Fruit fly (Drosophila melanogaster) whole organism, embryonic: ENCODE data around the gene VGlut.

Source experiments
- Bdp1 ChIP-seq: fragments of 200-800 bp; sonication (Bioruptor generic); optimal IDR thresholded peaks from 3 replicates; lab custom pipeline; 2016; ENCODE audit warnings: missing biosample characterization, missing genetic modification characterization
- CG13287 ChIP-seq: fragments of 200-800 bp; sonication (Bioruptor generic); IDR thresholded peaks from 2 replicates; pipeline ENCODE4 v1.3.6; 2022; ENCODE audit warnings: missing biosample characterization, missing genetic modification characterization; ENCODE audit not compliant: partially characterized antibody
- CG14050 ChIP-seq: fragments of 200-800 bp; sonication (Bioruptor generic); IDR thresholded peaks from 3 replicates; pipeline ENCODE4 v1.3.6; 2022; ENCODE audit warnings: missing biosample characterization, missing genetic modification characterization
- CG14667 ChIP-seq: fragments of 200-800 bp; sonication (Bioruptor generic); IDR thresholded peaks from 2 replicates; pipeline ENCODE4 v1.3.6; 2022; ENCODE audit warnings: missing biosample characterization, missing genetic modification characterization
- CG14710 ChIP-seq: fragments of 200-800 bp; sonication (Bioruptor generic); optimal IDR thresholded peaks from 3 replicates; lab custom pipeline; 2019; ENCODE audit warnings: missing biosample characterization, mild to moderate bottlenecking, missing genetic modification characterization, moderate library complexity
- CG1647 ChIP-seq: fragments of 200-800 bp; sonication (Bioruptor generic); optimal IDR thresholded peaks from 3 replicates; lab custom pipeline; 2016; ENCODE audit warnings: missing biosample characterization, missing genetic modification characterization
- CG16863 ChIP-seq: fragments of 200-800 bp; sonication (Bioruptor generic); optimal IDR thresholded peaks from 3 replicates; lab custom pipeline; 2016; ENCODE audit warnings: missing biosample characterization, missing genetic modification characterization
- CG18599 ChIP-seq: fragments of 200-800 bp; sonication (Bioruptor generic); optimal IDR thresholded peaks from 3 replicates; lab custom pipeline; 2017; ENCODE audit warnings: missing biosample characterization, missing genetic modification characterization, mild to moderate bottlenecking, moderate library complexity, missing genetic modification reagents
- CG31441 ChIP-seq: fragments of 200-800 bp; sonication (Bioruptor generic); IDR thresholded peaks from 2 replicates; pipeline ENCODE4 v1.3.6; 2022; ENCODE audit warnings: missing biosample characterization, missing genetic modification characterization
- CG3281 ChIP-seq: fragments of 200-800 bp; sonication (Bioruptor generic); optimal IDR thresholded peaks from 3 replicates; lab custom pipeline; 2017; ENCODE audit warnings: missing biosample characterization, mild to moderate bottlenecking, missing genetic modification characterization
- CG34376 ChIP-seq: fragments of 200-800 bp; sonication (Bioruptor generic); optimal IDR thresholded peaks from 2 replicates; lab custom pipeline; 2018; ENCODE audit warnings: missing biosample characterization, mild to moderate bottlenecking, missing genetic modification characterization
- CG4360 ChIP-seq: fragments of 200-800 bp; sonication (Bioruptor generic); IDR thresholded peaks from 2 replicates; pipeline ENCODE4 v1.3.6; 2022; ENCODE audit warnings: missing biosample characterization, missing genetic modification characterization
- CG4617 ChIP-seq: fragments of 200-800 bp; sonication (Bioruptor generic); optimal IDR thresholded peaks from 3 replicates; lab custom pipeline; 2016; ENCODE audit warnings: missing biosample characterization, missing genetic modification characterization, borderline replicate concordance
- CG6854 ChIP-seq: fragments of 200-800 bp; sonication (Bioruptor generic); optimal IDR thresholded peaks from 3 replicates; lab custom pipeline; 2017; ENCODE audit warnings: missing biosample characterization, mild to moderate bottlenecking, missing genetic modification characterization
- CG7556 ChIP-seq: fragments of 200-800 bp; sonication (Bioruptor generic); optimal IDR thresholded peaks from 2 replicates; lab custom pipeline; 2017; ENCODE audit warnings: missing biosample characterization, mild to moderate bottlenecking, missing genetic modification characterization
- Drgx ChIP-seq: fragments of 200-800 bp; sonication (Bioruptor generic); IDR thresholded peaks from 2 replicates; pipeline ENCODE4 v1.3.6; 2022; ENCODE audit warnings: missing biosample characterization, missing genetic modification characterization
- Fer1 ChIP-seq: fragments of 200-800 bp; sonication (Bioruptor generic); optimal IDR thresholded peaks from 2 replicates; lab custom pipeline; 2017; ENCODE audit warnings: missing biosample characterization, mild to moderate bottlenecking, missing genetic modification characterization
- GATAe ChIP-seq: fragments of 200-800 bp; sonication (Bioruptor generic); conservative IDR thresholded peaks from 2 replicates; pipeline ENCODE4 v1.3.6; 2022; ENCODE audit warnings: missing biosample characterization, missing genetic modification characterization
- HmgD ChIP-seq: fragments of 200-800 bp; sonication (Bioruptor generic); optimal IDR thresholded peaks from 3 replicates; lab custom pipeline; 2016; ENCODE audit warnings: missing biosample characterization, missing genetic modification characterization
- Hr51 ChIP-seq, 2 experiments: fragments of 200-800 bp; sonication (Bioruptor generic); optimal IDR thresholded peaks; 2 replicates in 1 of 2; 3 replicates in 1 of 2; lab custom pipeline; 2016 to 2018; ENCODE audit warnings: missing biosample characterization in 2 of 2, missing genetic modification characterization in 2 of 2, mild to moderate bottlenecking in 1 of 2, moderate library complexity in 1 of 2
- PHDP ChIP-seq: fragments of 200-800 bp; sonication (Bioruptor generic); optimal IDR thresholded peaks from 3 replicates; lab custom pipeline; 2018; ENCODE audit warnings: missing biosample characterization, mild to moderate bottlenecking, missing genetic modification characterization, moderate library complexity
- Sry-δ ChIP-seq: fragments of 200-800 bp; sonication (Bioruptor generic); optimal IDR thresholded peaks from 2 replicates; lab custom pipeline; 2016; ENCODE audit warnings: missing biosample characterization, missing genetic modification characterization
- YL-1 ChIP-seq: fragments of 200-800 bp; sonication (Bioruptor generic); optimal IDR thresholded peaks from 3 replicates; lab custom pipeline; 2017; ENCODE audit warnings: missing biosample characterization, mild to moderate bottlenecking, missing genetic modification characterization
- al ChIP-seq: fragments of 200-800 bp; sonication (Bioruptor generic); IDR thresholded peaks from 2 replicates; pipeline ENCODE4 v1.3.6; 2022; ENCODE audit warnings: missing biosample characterization, missing genetic modification characterization
- ara ChIP-seq: fragments of 200-800 bp; sonication (Bioruptor generic); IDR thresholded peaks from 2 replicates; pipeline ENCODE4 v1.3.6; 2022; ENCODE audit warnings: missing biosample characterization, missing genetic modification characterization
- bab2 ChIP-seq: fragments of 200-800 bp; sonication (Bioruptor generic); optimal IDR thresholded peaks from 2 replicates; lab custom pipeline; 2016; ENCODE audit warnings: missing biosample characterization, missing genetic modification characterization
- btn ChIP-seq: fragments of 200-800 bp; sonication (Bioruptor generic); optimal IDR thresholded peaks from 2 replicates; lab custom pipeline; 2016; ENCODE audit warnings: missing biosample characterization, missing genetic modification characterization
- chinmo ChIP-seq: fragments of 200-800 bp; sonication (Bioruptor generic); IDR thresholded peaks from 4 replicates; pipeline ENCODE4 v1.3.6; 2022; ENCODE audit warnings: missing biosample characterization, missing genetic modification characterization; ENCODE audit not compliant: partially characterized antibody
- crol ChIP-seq: fragments of 200-800 bp; sonication (Bioruptor generic); IDR thresholded peaks from 2 replicates; pipeline ENCODE4 v1.3.6; 2022; ENCODE audit warnings: missing biosample characterization, missing genetic modification characterization
- dysf ChIP-seq: fragments of 200-800 bp; sonication (Bioruptor generic); IDR thresholded peaks from 3 replicates; pipeline ENCODE4 v1.3.6; 2022; ENCODE audit warnings: missing biosample characterization, missing genetic modification characterization
- ftz-f1 ChIP-seq: fragments of 200-800 bp; sonication (Bioruptor generic); optimal IDR thresholded peaks from 2 replicates; lab custom pipeline; 2016; ENCODE audit warnings: missing biosample characterization, missing genetic modification characterization
- gfzf ChIP-seq: fragments of 200-800 bp; sonication (Bioruptor generic); optimal IDR thresholded peaks from 2 replicates; lab custom pipeline; 2016; ENCODE audit warnings: missing biosample characterization, mild to moderate bottlenecking, missing genetic modification characterization, moderate library complexity
- grau ChIP-seq: fragments of 200-800 bp; optimal IDR thresholded peaks from 3 replicates; lab custom pipeline; 2019; ENCODE audit warnings: missing biosample characterization, mild to moderate bottlenecking, missing genetic modification characterization, moderate library complexity
- gsb ChIP-seq: fragments of 200-800 bp; sonication (Bioruptor generic); IDR thresholded peaks from 2 replicates; pipeline ENCODE4 v1.3.6; 2022; ENCODE audit warnings: missing biosample characterization, missing genetic modification characterization
- hbn ChIP-seq: fragments of 200-800 bp; sonication (Bioruptor generic); IDR thresholded peaks from 2 replicates; pipeline ENCODE4 v1.3.6; 2022; ENCODE audit warnings: missing biosample characterization, missing genetic modification characterization; ENCODE audit not compliant: partially characterized antibody
- jigr1 ChIP-seq: fragments of 200-800 bp; sonication (Bioruptor generic); IDR thresholded peaks from 3 replicates; pipeline ENCODE4 v1.3.6; 2022; ENCODE audit warnings: missing biosample characterization, missing genetic modification characterization
- jing ChIP-seq: fragments of 200-800 bp; sonication (Bioruptor generic); optimal IDR thresholded peaks from 2 replicates; lab custom pipeline; 2018; ENCODE audit warnings: missing biosample characterization, mild to moderate bottlenecking, missing genetic modification characterization
- kah ChIP-seq: fragments of 200-800 bp; sonication (Bioruptor generic); optimal IDR thresholded peaks from 2 replicates; lab custom pipeline; 2018; ENCODE audit warnings: missing biosample characterization, mild to moderate bottlenecking, missing genetic modification characterization
- kni ChIP-seq: fragments of 200-800 bp; sonication (Bioruptor generic); optimal IDR thresholded peaks from 3 replicates; lab custom pipeline; 2017; ENCODE audit warnings: mild to moderate bottlenecking, missing biosample characterization, missing genetic modification reagents, missing genetic modification characterization
- lov ChIP-seq, 2 experiments: fragments of 200-800 bp in 1 of 2; fragments of >200 bp in 1 of 2; sonication (Bioruptor generic) in 1 of 2; IDR thresholded peaks in 1 of 2; optimal IDR thresholded peaks in 1 of 2; 2 replicates in 1 of 2; 3 replicates in 1 of 2; pipeline versions ENCODE4 v1.3.6 to Lab custom; 2017 to 2022; ENCODE audit warnings: missing biosample characterization in 1 of 2, missing genetic modification characterization in 1 of 2
- pb ChIP-seq: fragments of 200-800 bp; sonication (Bioruptor generic); optimal IDR thresholded peaks from 3 replicates; lab custom pipeline; 2016; ENCODE audit warnings: missing biosample characterization, missing genetic modification characterization
- psq ChIP-seq: fragments of 200-800 bp; sonication (Bioruptor generic); optimal IDR thresholded peaks from 2 replicates; lab custom pipeline; 2017; ENCODE audit warnings: missing biosample characterization, missing genetic modification characterization
- sug ChIP-seq: fragments of 200-800 bp; optimal IDR thresholded peaks from 2 replicates; lab custom pipeline; 2019; ENCODE audit warnings: missing biosample characterization, mild to moderate bottlenecking, missing genetic modification characterization, moderate library complexity
- trem ChIP-seq: fragments of 200-800 bp; optimal IDR thresholded peaks from 3 replicates; lab custom pipeline; 2019; ENCODE audit warnings: missing biosample characterization, mild to moderate bottlenecking, missing genetic modification characterization, moderate library complexity
- trh ChIP-seq: fragments of 200-800 bp; sonication (Bioruptor generic); optimal IDR thresholded peaks from 2 replicates; lab custom pipeline; 2016; ENCODE audit warnings: missing biosample characterization, missing genetic modification characterization
- twi ChIP-seq: fragments of 200-800 bp; optimal IDR thresholded peaks from 2 replicates; lab custom pipeline; 2019; ENCODE audit warnings: missing biosample characterization, mild to moderate bottlenecking, missing genetic modification characterization, moderate library complexity
- usp ChIP-seq: fragments of >200 bp; optimal IDR thresholded peaks from 2 replicates; lab custom pipeline; 2017; ENCODE audit warnings: missing biosample characterization, missing genetic modification characterization
- vvl ChIP-seq: fragments of 200-800 bp; sonication (Bioruptor generic); IDR thresholded peaks from 2 replicates; pipeline ENCODE4 v1.3.6; 2022; ENCODE audit warnings: missing biosample characterization, missing genetic modification characterization
- yki ChIP-seq: fragments of >200 bp; optimal IDR thresholded peaks from 3 replicates; lab custom pipeline; 2018
- zfh1 ChIP-seq: fragments of 200-800 bp; sonication (Bioruptor generic); IDR thresholded peaks from 3 replicates; pipeline ENCODE4 v1.3.6; 2022; ENCODE audit warnings: missing biosample characterization, missing genetic modification characterization

VGlut gene

DNA sequence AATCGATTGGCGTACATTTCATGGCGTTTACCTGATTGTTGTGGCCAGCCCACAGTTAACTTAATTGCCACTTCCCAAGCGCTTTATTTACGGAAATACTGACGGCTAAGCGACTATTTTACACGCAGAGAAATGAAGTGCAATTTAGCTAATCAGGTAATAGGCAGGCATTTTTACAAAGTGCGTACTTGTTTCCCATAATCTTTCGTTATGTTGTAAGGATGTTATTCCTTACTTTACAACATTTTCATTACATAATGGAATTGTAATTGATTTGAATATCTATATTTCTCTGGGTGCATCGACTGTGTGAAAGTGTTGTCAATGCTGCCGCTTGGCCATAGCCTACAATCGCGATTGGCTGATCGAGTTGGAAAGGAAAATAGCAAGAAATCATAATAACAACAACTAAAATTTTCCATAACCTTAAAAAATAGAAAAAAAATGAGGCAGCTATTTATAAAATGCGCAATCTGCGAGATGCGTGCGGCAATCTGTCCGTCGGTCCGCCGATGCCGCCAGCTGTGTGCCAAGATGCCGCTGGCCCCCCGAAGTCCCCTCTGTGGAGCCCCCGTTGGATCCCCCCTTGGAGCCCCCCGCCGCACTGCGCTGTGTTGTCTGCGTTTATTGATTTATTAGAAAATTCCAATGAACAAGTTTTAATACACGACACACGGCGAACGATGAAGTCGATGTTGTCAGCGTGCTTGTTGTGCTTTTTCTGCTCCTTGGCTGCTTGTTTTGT, 26.5 kb downstream of the VGlut start (continued):
- TF ChIP-seq CG4360 (GFP tag; lab: Robert Waterston, UW) (no peak), HmgD (GFP tag; lab: Kevin White, UChicago) (no peak), Hr51 (GFP tag; optimal IDR thresholded peaks at IDR 0.05; lab: Kevin White, UChicago) (peak in 1 of 2 experiments; percentile 65), vvl (GFP tag; lab: Robert Waterston, UW) (peak; percentile 77), GATAe (no peak), sug (tag; lab: Kevin White, UChicago) (no peak), hbn (GFP tag; lab: Robert Waterston, UW) (no peak), al (GFP tag; lab: Robert Waterston, UW) (peak; percentile 10; the same call in 1 of the 2 replicates), jigr1 (GFP tag; lab: Robert Waterston, UW) (no peak), Bdp1 (no peak), zfh1 (GFP tag; lab: Robert Waterston, UW) (no peak), trh (GFP tag; lab: Kevin White, UChicago) (no peak), crol (peak; percentile 90), PHDP (tag; lab: Kevin White, UChicago) (peak; percentile 39), jing (peak; percentile 31), usp (GFP tag; lab: Kevin White, UChicago) (no peak), CG13287 (GFP tag; lab: Robert Waterston, UW) (no peak), CG1647 (GFP tag; lab: Kevin White, UChicago) (peak; percentile 28), CG4617 (GFP tag; lab: Kevin White, UChicago) (no peak), gsb (GFP tag; lab: Robert Waterston, UW) (no peak), btn (GFP tag; lab: Kevin White, UChicago) (no peak), bab2 (peak; percentile 44), trem (tag; lab: Kevin White, UChicago) (peak; percentile 30), CG14050 (peak; percentile 48; the same call in 2 of the 3 replicates), kni (GFP tag; lab: Kevin White, UChicago) (no peak), yki (lab: Kevin White, UChicago) (no peak), kah (GFP tag; lab: Kevin White, UChicago) (no peak), CG6854 (no peak), twi (no peak), YL-1 (GFP tag; lab: Kevin White, UChicago) (no peak), gfzf (GFP tag; lab: Kevin White, UChicago) (no peak), CG18599 (GFP tag; lab: Kevin White, UChicago) (peak; percentile 42), Drgx (GFP tag; lab: Robert Waterston, UW) (peak; percentile 90), Sry-δ (GFP tag; lab: Kevin White, UChicago) (peak; percentile 24), chinmo (GFP tag; lab: Robert Waterston, UW) (no peak), ara (0 out of 2 replicates have a peak, but pooled peaks have one; percentile 17), dysf (GFP tag; lab: Robert Waterston, UW) (peak; percentile 65), psq (GFP tag; lab: Kevin White, UChicago) (no peak), lov (optimal IDR thresholded peaks at IDR 0.05; lab: Kevin White, UChicago) (no peak), lov (GFP tag; IDR thresholded peaks at IDR 0.05; lab: Robert Waterston, UW) (no peak), CG14710 (peak; percentile 14), grau (peak; percentile 57), ftz-f1 (GFP tag; lab: Kevin White, UChicago) (no peak), pb (no peak), CG3281 (GFP tag; lab: Kevin White, UChicago) (peak; percentile 21), CG34376 (GFP tag; lab: Kevin White, UChicago) (no peak), CG7556 (GFP tag; lab: Kevin White, UChicago) (peak; percentile 30), Fer1 (GFP tag; lab: Kevin White, UChicago) (peak; percentile 11), CG14667 (GFP tag; lab: Robert Waterston, UW) (peak; percentile 34; the same call in 1 of the 2 replicates), CG16863 (GFP tag; lab: Kevin White, UChicago) (peak; percentile 47), CG31441 (peak; percentile 66)
